Worm (Caenorhabditis elegans) whole organism, young adult: ENCODE data around the gene T08E11.1.

Source experiments
- D2030.7 ChIP-seq: fragments of 200-800 bp; sonication (Bioruptor generic); IDR thresholded peaks from 2 replicates; pipeline ENCODE4 v1.3.6; 2022; ENCODE audit warnings: missing genetic modification reagents, missing genetic modification characterization, missing compliant biosample characterization
- F10E7.11 ChIP-seq: sonication (generic microtip); optimal IDR thresholded peaks from 2 replicates; lab custom pipeline; 2017; ENCODE audit warnings: mild to moderate bottlenecking, missing genetic modification characterization, moderate library complexity, missing compliant biosample characterization
- F22D6.2 ChIP-seq: sonication (generic microtip); optimal IDR thresholded peaks from 2 replicates; lab custom pipeline; 2016; ENCODE audit warnings: mild to moderate bottlenecking, missing genetic modification characterization, missing compliant biosample characterization
- F33H1.4 ChIP-seq: fragments of 200-800 bp; sonication (Bioruptor generic); IDR thresholded peaks from 2 replicates; pipeline ENCODE4 v1.3.6; 2022; ENCODE audit warnings: missing genetic modification reagents, missing genetic modification characterization, missing compliant biosample characterization
- F49E8.2 ChIP-seq: sonication (generic microtip); optimal IDR thresholded peaks from 3 replicates; lab custom pipeline; 2017; ENCODE audit warnings: missing genetic modification characterization, mild to moderate bottlenecking, missing compliant biosample characterization, antibody characterized with exemption, moderate library complexity; ENCODE audit not compliant: insufficient read depth
- T26A5.8 ChIP-seq: sonication (generic microtip); optimal IDR thresholded peaks from 2 replicates; lab custom pipeline; 2016; ENCODE audit warnings: missing genetic modification characterization, missing compliant biosample characterization
- Y67H2A.10 ChIP-seq: fragments of 200-800 bp; sonication (Bioruptor generic); conservative IDR thresholded peaks from 2 replicates; pipeline ENCODE4 v1.3.6; 2022; ENCODE audit warnings: missing genetic modification reagents, missing genetic modification characterization, missing compliant biosample characterization
- Y95B8A.8 ChIP-seq: fragments of 200-800 bp; sonication (Bioruptor generic); IDR thresholded peaks from 2 replicates; pipeline ENCODE4 v1.3.6; 2022; ENCODE audit warnings: missing genetic modification reagents, missing genetic modification characterization, missing compliant biosample characterization
- aptf-3 ChIP-seq: fragments of 200-800 bp; sonication (Bioruptor generic); IDR thresholded peaks from 2 replicates; pipeline ENCODE4 v1.3.6; 2022; ENCODE audit warnings: missing genetic modification characterization, missing compliant biosample characterization
- atf-7 ChIP-seq: sonication (generic microtip); optimal IDR thresholded peaks from 2 replicates; lab custom pipeline; 2017; ENCODE audit warnings: mild to moderate bottlenecking, missing genetic modification characterization, missing compliant biosample characterization
- attf-5 ChIP-seq: fragments of 200-800 bp; sonication (Bioruptor generic); optimal IDR thresholded peaks from 2 replicates; lab custom pipeline; 2018; ENCODE audit warnings: mild to moderate bottlenecking, missing genetic modification characterization, missing compliant biosample characterization
- ccch-3 ChIP-seq: fragments of 200-800 bp; sonication (Bioruptor generic); optimal IDR thresholded peaks from 2 replicates; lab custom pipeline; 2018; ENCODE audit warnings: mild to moderate bottlenecking, missing genetic modification characterization, missing compliant biosample characterization
- ceh-58 ChIP-seq: fragments of 200-800 bp; sonication (Bioruptor generic); IDR thresholded peaks from 2 replicates; pipeline ENCODE4 v1.3.6; 2022; ENCODE audit warnings: missing genetic modification characterization, missing compliant biosample characterization
- ceh-79 ChIP-seq: sonication (generic microtip); optimal IDR thresholded peaks from 2 replicates; lab custom pipeline; 2017; ENCODE audit warnings: mild to moderate bottlenecking, missing genetic modification characterization, missing compliant biosample characterization
- egl-44 ChIP-seq: fragments of 200-800 bp; sonication (Bioruptor generic); IDR thresholded peaks from 2 replicates; pipeline ENCODE4 v1.3.6; 2022; ENCODE audit warnings: missing genetic modification reagents, missing genetic modification characterization, missing compliant biosample characterization
- ets-4 ChIP-seq: fragments of 200-800 bp; sonication (Bioruptor generic); optimal IDR thresholded peaks from 2 replicates; lab custom pipeline; 2018; ENCODE audit warnings: mild to moderate bottlenecking, missing genetic modification characterization, missing compliant biosample characterization
- hlh-26 ChIP-seq: fragments of 200-800 bp; sonication (Bioruptor generic); conservative IDR thresholded peaks from 2 replicates; pipeline ENCODE4 v1.3.6; 2022; ENCODE audit warnings: missing genetic modification reagents, missing genetic modification characterization, missing compliant biosample characterization
- hmg-20 ChIP-seq: fragments of 200-800 bp; sonication (Bioruptor generic); IDR thresholded peaks from 2 replicates; pipeline ENCODE4 v1.3.6; 2022; ENCODE audit warnings: missing genetic modification reagents, missing genetic modification characterization, missing compliant biosample characterization
- lag-1 ChIP-seq: fragments of 200-800 bp; sonication (Bioruptor generic); IDR thresholded peaks from 2 replicates; pipeline ENCODE4 v1.3.6; 2022; ENCODE audit warnings: missing genetic modification reagents, missing genetic modification characterization, missing compliant biosample characterization
- let-526 ChIP-seq: fragments of 200-800 bp; sonication (Bioruptor generic); IDR thresholded peaks from 2 replicates; pipeline ENCODE4 v1.3.6; 2022; ENCODE audit warnings: missing genetic modification reagents, missing genetic modification characterization, missing compliant biosample characterization
- lin-40 ChIP-seq: sonication (generic microtip); optimal IDR thresholded peaks from 2 replicates; lab custom pipeline; 2016; ENCODE audit warnings: missing genetic modification characterization, mild to moderate bottlenecking, missing compliant biosample characterization, missing genotype, missing genetic modification reagents
- lir-1 ChIP-seq: fragments of 200-800 bp; sonication (Bioruptor generic); conservative IDR thresholded peaks from 2 replicates; pipeline ENCODE4 v1.3.6; 2022; ENCODE audit warnings: missing genetic modification reagents, missing genetic modification characterization, missing compliant biosample characterization
- lsl-1 ChIP-seq: fragments of 200-800 bp; sonication (Bioruptor generic); optimal IDR thresholded peaks from 2 replicates; lab custom pipeline; 2018; ENCODE audit warnings: mild to moderate bottlenecking, missing genetic modification characterization, moderate library complexity, missing compliant biosample characterization
- madf-10 ChIP-seq: sonication (generic microtip); optimal IDR thresholded peaks from 2 replicates; lab custom pipeline; 2016; ENCODE audit warnings: mild to moderate bottlenecking, missing genetic modification characterization, missing compliant biosample characterization
- nfyb-1 ChIP-seq: fragments of 200-800 bp; sonication (Bioruptor generic); IDR thresholded peaks from 2 replicates; pipeline ENCODE4 v1.3.6; 2022; ENCODE audit warnings: missing genetic modification reagents, missing genetic modification characterization, missing compliant biosample characterization
- nhr-179 ChIP-seq: sonication (generic microtip); optimal IDR thresholded peaks from 2 replicates; lab custom pipeline; 2016; ENCODE audit warnings: mild to moderate bottlenecking, missing genetic modification characterization, missing compliant biosample characterization
- rec-8 ChIP-seq, 2 experiments: sonication (generic microtip); optimal IDR thresholded peaks; 2 replicates each; lab custom pipeline; 2016; ENCODE audit warnings: mild to moderate bottlenecking in 2 of 2, missing genetic modification characterization in 2 of 2, missing genetic modification reagents in 2 of 2, missing genotype in 2 of 2, missing biosample characterization in 1 of 2, missing compliant biosample characterization in 1 of 2, moderate library complexity in 1 of 2
- snpc-1.3 ChIP-seq: sonication (generic microtip); optimal IDR thresholded peaks from 2 replicates; lab custom pipeline; 2017; ENCODE audit warnings: missing genetic modification characterization, mild to moderate bottlenecking, missing compliant biosample characterization, antibody characterized with exemption, moderate library complexity, missing genotype, missing genetic modification reagents; ENCODE audit not compliant: insufficient read depth
- snpc-4 ChIP-seq, 5 experiments: fragments of 150-350 bp in 1 of 5; sonication (generic microtip) in 4 of 5; optimal IDR thresholded peaks; 2 replicates each; lab custom pipeline; 2014 to 2018; ENCODE audit warnings: missing genetic modification characterization in 5 of 5, missing biosample characterization in 3 of 5, antibody characterized with exemption in 2 of 5, mild to moderate bottlenecking in 2 of 5, missing compliant biosample characterization in 2 of 5, missing genotype in 2 of 5, moderate library complexity in 2 of 5, missing genetic modification reagents in 1 of 5
- tbp1 ChIP-seq: fragments of 200-800 bp; sonication (Bioruptor generic); optimal IDR thresholded peaks from 2 replicates; lab custom pipeline; 2018; ENCODE audit warnings: mild to moderate bottlenecking, missing genetic modification characterization, missing compliant biosample characterization
- tbx-9 ChIP-seq: sonication (generic microtip); optimal IDR thresholded peaks from 2 replicates; lab custom pipeline; 2016; ENCODE audit warnings: borderline replicate concordance, missing genetic modification characterization, inconsistent platforms, missing compliant biosample characterization

The T08E11.1 gene

DNA sequence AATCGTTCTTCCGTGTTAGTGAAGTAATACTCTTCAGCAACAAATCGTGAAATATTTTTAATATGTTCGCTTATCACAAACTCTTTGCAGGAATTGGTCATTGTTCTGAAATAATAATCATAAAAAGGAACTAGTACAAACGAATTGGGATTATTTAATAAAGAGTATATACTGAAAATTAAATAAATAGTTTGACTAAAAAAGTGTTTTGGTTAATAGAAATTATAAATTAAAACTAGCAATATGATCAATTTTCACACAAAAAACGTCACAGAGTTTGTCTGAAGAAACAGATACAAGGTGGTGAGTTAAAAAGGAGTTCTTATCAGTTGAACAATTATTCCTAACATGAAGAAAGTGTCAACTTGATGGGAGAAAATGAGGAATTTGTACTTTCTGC, 46.4 kb downstream of the T08E11.1 start, which contains the start of gene math-5:
TSS of gene math-5 (minus strand) at position 101 of the 400 bp plus-strand sequence.
- no peak for TF ChIP-seq atf-7
- no peak for TF ChIP-seq T26A5.8 (tag; lab: Kevin White, UChicago)

DNA sequence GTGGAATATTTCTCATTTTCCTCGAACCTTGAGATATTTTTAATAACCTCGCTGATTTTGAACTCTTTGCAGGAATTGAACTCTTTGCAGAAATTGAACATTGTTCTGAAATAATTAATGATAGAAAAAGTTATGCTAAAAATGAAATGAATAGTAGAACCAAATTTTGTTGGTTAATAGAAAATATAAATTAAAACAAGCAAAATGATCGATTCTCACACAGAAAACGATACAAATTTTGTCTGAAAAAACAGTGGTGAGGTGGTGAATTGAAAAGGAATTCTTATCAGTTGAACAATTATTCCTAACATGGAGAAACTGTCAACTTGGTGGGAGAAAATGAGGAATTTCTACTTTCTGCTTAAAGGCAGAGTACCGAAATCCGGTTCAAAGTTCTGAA, 48.3 kb downstream of the T08E11.1 start, which contains the start of gene math-6:
TSS of gene math-6 (minus strand) at position 101 of the 400 bp plus-strand sequence.
- TF ChIP-seq madf-10 (tag; lab: Kevin White, UChicago) (no peak), F10E7.11 (no peak), F22D6.2 (tag; lab: Kevin White, UChicago) (no peak), lin-40 (tag; lab: Kevin White, UChicago) (no peak), rec-8 (tag; optimal IDR thresholded peaks at IDR 0.05; lab: Kevin White, UChicago) (no peak), nfyb-1 (GFP tag; lab: Robert Waterston, UW) (no peak), tbp1 (GFP tag; lab: Kevin White, UChicago) (no peak), ceh-58 (GFP tag; lab: Robert Waterston, UW) (no peak), nhr-179 (tag; lab: Kevin White, UChicago) (no peak), aptf-3 (GFP tag; lab: Robert Waterston, UW) (no peak), T26A5.8 (tag; lab: Kevin White, UChicago) (no peak), ets-4 (GFP tag; lab: Kevin White, UChicago) (no peak)
- TF ChIP-seq, all 124 proteins: peak for 0

ce11 chrII:1886379-1886778, 50.1 kb downstream of the T08E11.1 start, which contains the start of gene math-7:
Gene math-7 (minus strand): TSS chrII:1886479.
- no peak for TF ChIP-seq lsl-1
- TF ChIP-seq tbx-9 (tag; lab: Kevin White, UChicago): no peak

ce11 chrII:1889071-1889470, 52.8 kb downstream of the T08E11.1 start, which contains the start of gene math-8:
Gene math-8 (minus strand): TSS chrII:1889171.
- TF ChIP-seq F49E8.2 (no peak), attf-5 (GFP tag; lab: Kevin White, UChicago) (no peak), F33H1.4 (GFP tag; lab: Robert Waterston, UW) (no peak), D2030.7 (no peak), snpc-4 (GFP tag; optimal IDR thresholded peaks at IDR 0.05; lab: Kevin White, UChicago) (no peak), snpc-4 (tag; optimal IDR thresholded peaks at IDR 0.05; lab: Kevin White, UChicago) (no peak), hlh-26 (GFP tag; lab: Robert Waterston, UW) (no peak), ccch-3 (GFP tag; lab: Kevin White, UChicago) (no peak), lir-1 (GFP tag; lab: Robert Waterston, UW) (no peak), snpc-1.3 (tag; lab: Kevin White, UChicago) (no peak), lag-1 (no peak), egl-44 (GFP tag; lab: Robert Waterston, UW) (no peak), Y67H2A.10 (no peak), Y95B8A.8 (GFP tag; lab: Robert Waterston, UW) (no peak), ceh-79 (tag; lab: Kevin White, UChicago) (no peak), hmg-20 (no peak), let-526 (GFP tag; lab: Robert Waterston, UW) (no peak)
